Worm (Caenorhabditis elegans) whole organism, mixed stage, embryonic: ENCODE data around the gene Y54G2A.57.

Experiments
- ceh-39 ChIP-seq: fragments of 150-350 bp; optimal IDR thresholded peaks from 2 replicates; lab custom pipeline; 2014; ENCODE audit warnings: missing biosample characterization, missing genetic modification characterization
- cnd-1 ChIP-seq: fragments of 200-800 bp; sonication (Bioruptor generic); optimal IDR thresholded peaks from 2 replicates; lab custom pipeline; 2018; ENCODE audit warnings: mild to moderate bottlenecking, missing genetic modification characterization, missing compliant biosample characterization
- lin-13 ChIP-seq: fragments of 150-350 bp; optimal IDR thresholded peaks from 2 replicates; lab custom pipeline; 2014; ENCODE audit warnings: missing biosample characterization, missing genetic modification characterization
- lsy-2 ChIP-seq: fragments of 150-350 bp; optimal IDR thresholded peaks from 2 replicates; lab custom pipeline; 2014; ENCODE audit warnings: missing biosample characterization, missing genetic modification characterization
- nhr-12 ChIP-seq: fragments of 150-350 bp; optimal IDR thresholded peaks from 2 replicates; lab custom pipeline; 2014; ENCODE audit warnings: missing biosample characterization, missing genetic modification characterization
- nhr-237 ChIP-seq: fragments of 150-350 bp; optimal IDR thresholded peaks from 2 replicates; lab custom pipeline; 2014; ENCODE audit warnings: missing biosample characterization, missing genetic modification characterization
- nhr-28 ChIP-seq: fragments of 150-350 bp; optimal IDR thresholded peaks from 2 replicates; lab custom pipeline; 2014; ENCODE audit warnings: missing biosample characterization, missing genetic modification characterization
- unc-39 ChIP-seq: fragments of 150-350 bp; optimal IDR thresholded peaks from 2 replicates; lab custom pipeline; 2014; ENCODE audit warnings: missing biosample characterization, missing genetic modification characterization
- unc-62 ChIP-seq: fragments of 150-350 bp; optimal IDR thresholded peaks from 2 replicates; lab custom pipeline; 2014; ENCODE audit warnings: missing biosample characterization, missing genetic modification reagents, missing genetic modification characterization

DNA sequence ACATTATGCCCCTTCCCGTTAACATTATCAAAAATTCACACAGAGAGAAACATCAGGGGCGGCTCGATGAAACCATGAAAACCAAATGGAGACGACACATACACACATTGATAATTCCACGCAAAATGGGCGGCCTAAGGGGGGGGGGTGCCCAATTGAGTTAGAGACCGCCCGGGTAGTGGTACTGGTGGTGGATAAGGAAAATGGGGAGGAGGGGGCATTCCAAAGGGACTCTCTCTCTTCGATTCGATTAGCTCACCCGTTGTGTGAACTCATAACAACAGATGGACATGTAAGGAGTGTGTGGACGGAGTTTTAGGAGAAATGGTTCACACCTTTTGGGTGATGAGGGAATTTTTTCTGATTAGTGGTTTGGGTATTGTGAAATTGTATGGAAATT, 12.7 kb downstream of the Y54G2A.57 start:
- TF ChIP-seq nhr-28 (tag; lab: Kevin White, UChicago) (no peak), unc-62 (no peak), lsy-2 (tag; lab: Kevin White, UChicago) (no peak), unc-39 (tag; lab: Kevin White, UChicago) (no peak), nhr-237 (tag; lab: Kevin White, UChicago) (no peak), nhr-12 (tag; lab: Kevin White, UChicago) (no peak), ceh-39 (tag; lab: Kevin White, UChicago) (no peak), cnd-1 (no peak), lin-13 (tag; lab: Kevin White, UChicago) (no peak)
